Worm (Caenorhabditis elegans) whole organism, L3 larva: ENCODE data around the gene ZC239.3.

Experiments used
- R02D3.7 ChIP-seq: fragments of 150-350 bp; optimal IDR thresholded peaks from 2 replicates; lab custom pipeline; 2014; ENCODE audit warnings: missing biosample characterization, missing genetic modification characterization
- aly-2 ChIP-seq: fragments of 150-350 bp; optimal IDR thresholded peaks from 2 replicates; lab custom pipeline; 2014; ENCODE audit warnings: missing biosample characterization, missing genetic modification characterization
- ama-1 ChIP-seq: fragments of 150-350 bp; optimal IDR thresholded peaks from 2 replicates; lab custom pipeline; 2018
- ceh-16 ChIP-seq: sonication (generic microtip); optimal IDR thresholded peaks from 2 replicates; lab custom pipeline; 2017; ENCODE audit warnings: missing biosample characterization, missing genetic modification characterization
- ceh-28 ChIP-seq: fragments of 150-350 bp; optimal IDR thresholded peaks from 2 replicates; lab custom pipeline; 2014; ENCODE audit warnings: missing biosample characterization, missing genetic modification reagents, missing genetic modification characterization
- ceh-82 ChIP-seq: fragments of 150-350 bp; optimal IDR thresholded peaks from 2 replicates; lab custom pipeline; 2014; ENCODE audit warnings: missing biosample characterization, missing genetic modification characterization
- ceh-9 ChIP-seq: sonication (generic microtip); optimal IDR thresholded peaks from 2 replicates; lab custom pipeline; 2018; ENCODE audit warnings: missing biosample characterization, missing genetic modification characterization
- daf-12 ChIP-seq: fragments of 150-350 bp; optimal IDR thresholded peaks from 2 replicates; lab custom pipeline; 2014; ENCODE audit warnings: missing biosample characterization, missing genetic modification reagents, missing genetic modification characterization
- egl-5 ChIP-seq: fragments of 150-350 bp; optimal IDR thresholded peaks from 2 replicates; lab custom pipeline; 2017; ENCODE audit warnings: missing biosample characterization, missing genetic modification reagents, missing genetic modification characterization, inconsistent platforms
- elt-1 ChIP-seq: fragments of 150-350 bp; optimal IDR thresholded peaks from 2 replicates; lab custom pipeline; 2014; ENCODE audit warnings: missing biosample characterization, missing genetic modification characterization
- elt-2 ChIP-seq: sonication (generic microtip); optimal IDR thresholded peaks from 2 replicates; lab custom pipeline; 2016; ENCODE audit warnings: missing genetic modification reagents, mild to moderate bottlenecking, missing genetic modification characterization, missing compliant biosample characterization
- fkh-10 ChIP-seq: sonication (generic microtip); optimal IDR thresholded peaks from 2 replicates; lab custom pipeline; 2017; ENCODE audit warnings: missing biosample characterization, missing genetic modification reagents, missing genetic modification characterization
- fkh-2 ChIP-seq: fragments of 150-350 bp; optimal IDR thresholded peaks from 2 replicates; lab custom pipeline; 2014; ENCODE audit warnings: missing biosample characterization, missing genetic modification reagents, missing genetic modification characterization
- fos-1 ChIP-seq: fragments of 150-350 bp; optimal IDR thresholded peaks from 2 replicates; lab custom pipeline; 2014; ENCODE audit warnings: missing biosample characterization, missing genetic modification characterization
- hmg-11 ChIP-seq: sonication (generic microtip); optimal IDR thresholded peaks from 2 replicates; lab custom pipeline; 2016; ENCODE audit warnings: missing genetic modification characterization, missing compliant biosample characterization
- jun-1 ChIP-seq: fragments of 150-350 bp; optimal IDR thresholded peaks from 2 replicates; lab custom pipeline; 2014; ENCODE audit warnings: missing biosample characterization, missing genetic modification reagents, missing genetic modification characterization
- lin-39 ChIP-seq: fragments of 150-350 bp; optimal IDR thresholded peaks from 2 replicates; lab custom pipeline; 2018; ENCODE audit warnings: missing biosample characterization, missing genetic modification reagents, missing genetic modification characterization
- lsy-12 ChIP-seq: sonication (generic microtip); optimal IDR thresholded peaks from 2 replicates; lab custom pipeline; 2016; ENCODE audit warnings: mild to moderate bottlenecking, missing genetic modification characterization, missing compliant biosample characterization
- mml-1 ChIP-seq: fragments of 150-350 bp; sonication (generic microtip); optimal IDR thresholded peaks from 3 replicates; lab custom pipeline; 2014; ENCODE audit warnings: missing biosample characterization, missing genetic modification characterization
- nhr-11 ChIP-seq: fragments of 150-350 bp; optimal IDR thresholded peaks from 2 replicates; lab custom pipeline; 2014; ENCODE audit warnings: missing biosample characterization, missing genetic modification characterization
- nhr-12 ChIP-seq: fragments of 150-350 bp; optimal IDR thresholded peaks from 2 replicates; lab custom pipeline; 2014; ENCODE audit warnings: missing biosample characterization, missing genetic modification characterization
- nhr-23 ChIP-seq: fragments of 150-350 bp; optimal IDR thresholded peaks from 2 replicates; lab custom pipeline; 2014; ENCODE audit warnings: missing biosample characterization, missing genetic modification reagents, missing genetic modification characterization
- nhr-25 ChIP-seq: sonication (generic microtip); optimal IDR thresholded peaks from 2 replicates; lab custom pipeline; 2017; ENCODE audit warnings: missing biosample characterization, missing genetic modification characterization
- nhr-28 ChIP-seq: fragments of 150-350 bp; optimal IDR thresholded peaks from 2 replicates; lab custom pipeline; 2014; ENCODE audit warnings: missing biosample characterization, missing genetic modification characterization
- nhr-67 ChIP-seq: fragments of 150-350 bp; optimal IDR thresholded peaks from 2 replicates; lab custom pipeline; 2014; ENCODE audit warnings: missing biosample characterization, missing genetic modification characterization
- nhr-76 ChIP-seq: fragments of 150-350 bp; sonication (generic microtip); optimal IDR thresholded peaks from 5 replicates; lab custom pipeline; 2014; ENCODE audit warnings: missing biosample characterization, missing genetic modification characterization
- nhr-77 ChIP-seq: fragments of 150-350 bp; optimal IDR thresholded peaks from 2 replicates; lab custom pipeline; 2014; ENCODE audit warnings: missing biosample characterization, missing genetic modification characterization
- pqm-1 ChIP-seq: fragments of 150-350 bp; optimal IDR thresholded peaks from 2 replicates; lab custom pipeline; 2017; ENCODE audit warnings: missing biosample characterization, missing genetic modification characterization, inconsistent platforms
- sea-2 ChIP-seq: fragments of 150-350 bp; sonication (generic microtip); optimal IDR thresholded peaks from 4 replicates; lab custom pipeline; 2014; ENCODE audit warnings: missing biosample characterization, missing genetic modification reagents, missing genetic modification characterization
- skn-1 ChIP-seq: fragments of 150-350 bp; optimal IDR thresholded peaks from 2 replicates; lab custom pipeline; 2014; ENCODE audit warnings: missing biosample characterization, missing genetic modification characterization
- snpc-4 ChIP-seq: fragments of 150-350 bp; optimal IDR thresholded peaks from 2 replicates; lab custom pipeline; 2014; ENCODE audit warnings: missing biosample characterization, missing genetic modification characterization
- tbx-2 ChIP-seq: sonication (generic microtip); optimal IDR thresholded peaks from 2 replicates; lab custom pipeline; 2016; ENCODE audit warnings: mild to moderate bottlenecking, missing genetic modification characterization, missing compliant biosample characterization
- unc-39 ChIP-seq: sonication (generic microtip); optimal IDR thresholded peaks from 4 replicates; lab custom pipeline; 2017; ENCODE audit warnings: missing biosample characterization, missing genetic modification characterization
- unc-62 ChIP-seq: fragments of 150-350 bp; sonication (generic microtip); optimal IDR thresholded peaks from 4 replicates; lab custom pipeline; 2014; ENCODE audit warnings: missing biosample characterization, missing genetic modification reagents, missing genetic modification characterization

The ZC239.3 gene

ce11 chrII:3210365-3210764 lies 5.5 kb upstream of the ZC239.3 start, which contains the start of gene ZC239.5:
ZC239.5 (plus strand) TSS chrII:3210665.
- TF ChIP-seq nhr-28 (no peak), egl-5 (tag; lab: Kevin White, UChicago) (no peak), fkh-2 (no peak), fos-1 (no peak), fkh-10 (GFP tag; lab: Kevin White, UChicago) (no peak), aly-2 (tag; lab: Kevin White, UChicago) (no peak), elt-1 (no peak), mml-1 (no peak), unc-62 (no peak), lin-39 (tag; lab: Kevin White, UChicago) (no peak), R02D3.7 (tag; lab: Kevin White, UChicago) (no peak), hmg-11 (no peak), elt-2 (tag; lab: Kevin White, UChicago) (no peak), jun-1 (no peak), nhr-25 (tag; lab: Kevin White, UChicago) (no peak)

DNA sequence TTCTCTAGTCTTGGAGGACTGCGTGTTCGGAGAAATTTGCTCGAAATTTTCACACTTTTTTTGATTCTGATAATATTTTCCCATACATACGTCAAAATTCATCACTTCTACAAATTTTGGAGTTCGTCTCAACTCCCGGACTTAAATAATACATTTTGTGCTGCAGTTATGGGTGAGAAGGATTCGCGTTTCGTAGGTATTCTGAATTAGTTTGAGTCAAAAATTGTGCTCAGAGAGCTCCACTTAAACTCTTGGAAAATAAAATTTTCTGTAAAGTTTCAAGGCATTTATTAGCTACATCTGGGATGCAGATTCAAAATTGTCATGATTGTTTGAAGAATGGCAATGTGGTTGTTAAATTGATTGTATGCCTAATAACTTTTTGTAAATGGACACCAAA lies 2.0 kb upstream of the ZC239.3 start, which contains the start of gene ZC239.4:
Gene ZC239.4 (plus strand): TSS at position 301 of the 400 bp plus-strand sequence.
- TF ChIP-seq aly-2 (tag; lab: Kevin White, UChicago), result no peak
- no peak for TF ChIP-seq fkh-2
- TF ChIP-seq jun-1, result no peak
- no peak for TF ChIP-seq ceh-28 (tag; lab: Kevin White, UChicago)
- TF ChIP-seq nhr-28, result no peak
- TF ChIP-seq elt-1, result no peak
- TF ChIP-seq nhr-11, result no peak
- no peak for TF ChIP-seq sea-2 (GFP tag; lab: Kevin White, UChicago)
- no peak for TF ChIP-seq skn-1 (tag; lab: Kevin White, UChicago)
- TF ChIP-seq nhr-12, result no peak
- no peak for TF ChIP-seq ceh-16 (tag; lab: Kevin White, UChicago)
- no peak for TF ChIP-seq lsy-12
- no peak for TF ChIP-seq pqm-1 (tag; lab: Kevin White, UChicago)

- TF ChIP-seq skn-1 (tag; lab: Kevin White, UChicago), result no peak
- TF ChIP-seq aly-2 (tag; lab: Kevin White, UChicago), result no peak
- peak; percentile 15 for TF ChIP-seq elt-2 (tag; lab: Kevin White, UChicago)
- TF ChIP-seq nhr-23, result no peak
- TF ChIP-seq fkh-10 (GFP tag; lab: Kevin White, UChicago), result no peak
- TF ChIP-seq unc-39 (tag; lab: Kevin White, UChicago), result no peak
- TF ChIP-seq, all 47 proteins: peak for 1
Observed at ce11 chrII:3220723-3221122, 4.9 kb downstream of the ZC239.3 start, which contains the start of gene ZC239.22. ZC239.22 (minus strand) TSS chrII:3220823.

- TF ChIP-seq ceh-82 (tag; lab: Kevin White, UChicago), result no peak
- TF ChIP-seq nhr-12, result no peak
- no peak for TF ChIP-seq skn-1 (tag; lab: Kevin White, UChicago)
- no peak for TF ChIP-seq nhr-28
- no peak for TF ChIP-seq hmg-11
- no peak for TF ChIP-seq tbx-2
- TF ChIP-seq daf-12 (tag; lab: Kevin White, UChicago), result no peak
- TF ChIP-seq nhr-77 (tag; lab: Kevin White, UChicago), result no peak
- no peak for TF ChIP-seq nhr-76
- no peak for TF ChIP-seq nhr-67 (tag; lab: Kevin White, UChicago)
- TF ChIP-seq lin-39 (tag; lab: Kevin White, UChicago), result no peak
- TF ChIP-seq fkh-10 (GFP tag; lab: Kevin White, UChicago), result no peak
- TF ChIP-seq ama-1 (lab: Kevin White, UChicago), result no peak
- TF ChIP-seq mml-1, result no peak
- TF ChIP-seq ceh-9 (tag; lab: Kevin White, UChicago), result no peak
- TF ChIP-seq, all 47 proteins: peak for 0
Observed at ce11 chrII:3221730-3222129, 5.9 kb downstream of the ZC239.3 start, which contains the start of gene ZC239.14. ZC239.14 (minus strand) TSS chrII:3222034.

ce11 chrII:3222686-3223085 lies 6.8 kb downstream of the ZC239.3 start, which contains the start of gene ZC239.13:
ZC239.13 (minus strand) TSS chrII:3222839.
- TF ChIP-seq elt-1 (no peak), elt-2 (tag; lab: Kevin White, UChicago) (peak; percentile 39)

- TF ChIP-seq nhr-11, result no peak
- TF ChIP-seq snpc-4 (tag; lab: Kevin White, UChicago), result no peak
- TF ChIP-seq elt-2 (tag; lab: Kevin White, UChicago), result peak; percentile 20
Observed at ce11 chrII:3224631-3225030, 8.8 kb downstream of the ZC239.3 start, which contains the start of gene ZC239.15. ZC239.15 (minus strand) TSS chrII:3224731.
